Worm (Caenorhabditis elegans) whole organism, L3 larva: ENCODE data around the gene Y55F3AR.2.

ENCODE experiments used
- nhr-12 ChIP-seq: fragments of 150-350 bp; optimal IDR thresholded peaks from 2 replicates; lab custom pipeline; 2014; ENCODE audit warnings: missing biosample characterization, missing genetic modification characterization
- skn-1 ChIP-seq: fragments of 150-350 bp; optimal IDR thresholded peaks from 2 replicates; lab custom pipeline; 2014; ENCODE audit warnings: missing biosample characterization, missing genetic modification characterization
- snpc-4 ChIP-seq: fragments of 150-350 bp; optimal IDR thresholded peaks from 2 replicates; lab custom pipeline; 2014; ENCODE audit warnings: missing biosample characterization, missing genetic modification characterization
- tbx-2 ChIP-seq: sonication (generic microtip); optimal IDR thresholded peaks from 2 replicates; lab custom pipeline; 2016; ENCODE audit warnings: mild to moderate bottlenecking, missing genetic modification characterization, missing compliant biosample characterization

DNA sequence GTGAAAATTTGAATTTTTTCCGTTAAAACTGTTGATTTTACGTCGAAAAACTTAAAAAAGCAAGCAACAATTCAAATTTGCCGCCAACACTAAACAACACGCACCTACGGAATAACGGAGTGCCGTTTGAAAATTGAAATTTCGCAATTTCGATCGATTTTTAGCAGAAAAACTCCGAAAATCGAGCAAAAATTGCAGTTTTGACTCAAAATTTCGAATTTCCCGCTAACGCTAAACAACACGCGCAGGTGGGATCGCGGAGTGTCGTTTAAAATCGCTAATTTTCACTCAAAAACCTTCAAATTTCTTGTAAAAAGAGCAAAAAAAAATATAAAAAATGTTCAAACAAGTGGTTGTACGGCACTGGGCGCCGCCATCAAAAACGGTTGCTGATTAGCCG, 35.8 kb upstream of the Y55F3AR.2 start:
- TF ChIP-seq nhr-12 (tag; lab: Kevin White, UChicago) (no peak), tbx-2 (no peak), snpc-4 (no peak), skn-1 (tag; lab: Kevin White, UChicago) (no peak)
